Worm (Caenorhabditis elegans) whole organism, late embryonic: ENCODE data around the gene ceh-43.

Experiments
- ama-1 ChIP-seq: fragments of 150-350 bp; optimal IDR thresholded peaks from 2 replicates; lab custom pipeline; 2014
- ceh-22 ChIP-seq: sonication (generic microtip); optimal IDR thresholded peaks from 2 replicates; lab custom pipeline; 2017; ENCODE audit warnings: missing biosample characterization, missing genetic modification characterization
- ceh-48 ChIP-seq: sonication (generic microtip); optimal IDR thresholded peaks from 2 replicates; lab custom pipeline; 2016; ENCODE audit warnings: missing genetic modification characterization, inconsistent platforms, missing compliant biosample characterization
- che-1 ChIP-seq: sonication (generic microtip); optimal IDR thresholded peaks from 2 replicates; lab custom pipeline; 2016; ENCODE audit warnings: mild to moderate bottlenecking, missing genetic modification characterization, missing compliant biosample characterization
- nhr-232 ChIP-seq: sonication (generic microtip); optimal IDR thresholded peaks from 2 replicates; lab custom pipeline; 2016; ENCODE audit warnings: missing genetic modification characterization, missing compliant biosample characterization
- sdc-2 ChIP-seq: sonication (generic microtip); optimal IDR thresholded peaks from 2 replicates; lab custom pipeline; 2016; ENCODE audit warnings: missing genotype, missing genetic modification characterization, missing compliant biosample characterization
- tbx-2 ChIP-seq: sonication (generic microtip); optimal IDR thresholded peaks from 2 replicates; lab custom pipeline; 2016; ENCODE audit warnings: missing genetic modification characterization, missing compliant biosample characterization

DNA sequence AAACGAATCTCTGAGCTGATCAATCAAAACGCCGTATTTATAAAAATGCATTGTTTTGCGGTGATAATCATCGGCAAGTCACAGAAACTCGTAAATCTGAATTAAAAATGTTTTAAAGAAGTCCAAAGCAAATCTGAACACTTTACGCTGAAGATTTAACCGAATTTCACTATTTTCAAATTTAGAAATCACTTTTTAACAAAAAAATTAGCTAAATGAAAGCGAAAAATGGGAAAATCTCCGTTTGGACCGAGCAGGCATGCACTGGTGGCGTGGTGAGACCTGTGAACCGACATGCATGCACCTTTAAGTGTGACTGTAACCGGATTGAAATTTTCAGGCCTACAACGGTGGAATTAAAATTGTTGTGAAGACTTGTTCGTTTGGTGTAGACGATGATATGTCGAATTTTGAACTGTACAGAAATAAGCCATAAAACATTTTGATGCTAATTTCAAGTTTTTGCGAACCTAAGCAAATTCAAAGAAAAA is 10.2 kb downstream of the ceh-43 start, which contains the start of gene C28A5.2:
- no peak for TF ChIP-seq sdc-2 (tag; lab: Kevin White, UChicago)
- no peak for TF ChIP-seq ama-1
- TF ChIP-seq ceh-22 = no peak
- no peak for TF ChIP-seq nhr-232 (tag; lab: Kevin White, UChicago)
- TF ChIP-seq che-1 (tag; lab: Kevin White, UChicago) = no peak
- TF ChIP-seq tbx-2 (tag; lab: Kevin White, UChicago) = no peak
- TF ChIP-seq ceh-48 (tag; lab: Kevin White, UChicago) = no peak
